Fruit fly (Drosophila melanogaster) whole organism, prepupa: ENCODE measurements around the gene Hsp83.
A peak's percentile ranks its signal among the peaks of the same experiment; 100 is the strongest.

Source experiments
- Blimp-1 ChIP-seq: fragments of 200-800 bp; sonication (Bioruptor generic); optimal IDR thresholded peaks from 3 replicates; lab custom pipeline; 2017; ENCODE audit warnings: missing biosample characterization, missing genetic modification characterization, mild to moderate bottlenecking, moderate library complexity, missing genetic modification reagents
- CG11762 ChIP-seq: fragments of 200-800 bp; sonication (Bioruptor generic); optimal IDR thresholded peaks from 3 replicates; lab custom pipeline; 2016; ENCODE audit warnings: missing biosample characterization, missing genetic modification characterization; ENCODE audit not compliant: insufficient read depth
- CG15336 ChIP-seq: fragments of 200-800 bp; sonication (Bioruptor generic); IDR thresholded peaks from 2 replicates; pipeline ENCODE4 v1.3.6; 2022; ENCODE audit warnings: missing biosample characterization, missing genetic modification characterization
- CG1621 ChIP-seq: fragments of 200-800 bp; sonication (Bioruptor generic); optimal IDR thresholded peaks from 3 replicates; lab custom pipeline; 2018; ENCODE audit warnings: missing biosample characterization, mild to moderate bottlenecking, missing genetic modification characterization
- CG3032 ChIP-seq: fragments of 200-800 bp; optimal IDR thresholded peaks from 2 replicates; lab custom pipeline; 2019; ENCODE audit warnings: missing biosample characterization, mild to moderate bottlenecking, missing genetic modification characterization, moderate library complexity
- CG31627 ChIP-seq: fragments of 200-800 bp; sonication (Bioruptor generic); optimal IDR thresholded peaks from 3 replicates; lab custom pipeline; 2016; ENCODE audit warnings: missing biosample characterization, missing genetic modification characterization
- CG34406 ChIP-seq: fragments of 200-800 bp; sonication (Bioruptor generic); optimal IDR thresholded peaks from 3 replicates; lab custom pipeline; 2016; ENCODE audit warnings: missing biosample characterization, missing genetic modification characterization
- CG3919 ChIP-seq: fragments of 200-800 bp; sonication (Bioruptor generic); optimal IDR thresholded peaks from 3 replicates; lab custom pipeline; 2016; ENCODE audit warnings: missing biosample characterization, missing genetic modification characterization
- CG4318 ChIP-seq: fragments of 200-800 bp; sonication (Bioruptor generic); optimal IDR thresholded peaks from 3 replicates; lab custom pipeline; 2017; ENCODE audit warnings: missing biosample characterization, mild to moderate bottlenecking, missing genetic modification characterization
- CG6163 ChIP-seq: fragments of 200-800 bp; sonication (Bioruptor generic); IDR thresholded peaks from 3 replicates; pipeline ENCODE4 v1.3.6; 2022; ENCODE audit warnings: missing biosample characterization, missing genetic modification characterization
- CG6276 ChIP-seq: fragments of 200-800 bp; sonication (Bioruptor generic); optimal IDR thresholded peaks from 2 replicates; lab custom pipeline; 2017; ENCODE audit warnings: missing biosample characterization, mild to moderate bottlenecking, missing genetic modification characterization
- CG6792 ChIP-seq: fragments of 200-800 bp; sonication (Bioruptor generic); optimal IDR thresholded peaks from 3 replicates; lab custom pipeline; 2016; ENCODE audit warnings: missing biosample characterization, missing genetic modification characterization
- CG6808 ChIP-seq: fragments of 200-800 bp; sonication (Bioruptor generic); optimal IDR thresholded peaks from 3 replicates; lab custom pipeline; 2017; ENCODE audit warnings: missing biosample characterization, missing genetic modification characterization, mild to moderate bottlenecking, moderate library complexity, missing genetic modification reagents
- CG7368 ChIP-seq: fragments of 200-800 bp; sonication (Bioruptor generic); optimal IDR thresholded peaks from 3 replicates; lab custom pipeline; 2016; ENCODE audit warnings: missing biosample characterization, missing genetic modification characterization
- CG8632 ChIP-seq: fragments of 200-800 bp; sonication (Bioruptor generic); optimal IDR thresholded peaks from 3 replicates; lab custom pipeline; 2016; ENCODE audit warnings: missing biosample characterization, missing genetic modification characterization
- CG9139 ChIP-seq: fragments of 200-800 bp; sonication (Bioruptor generic); optimal IDR thresholded peaks from 3 replicates; lab custom pipeline; 2017; ENCODE audit warnings: missing biosample characterization, mild to moderate bottlenecking, missing genetic modification characterization
- Eip75B ChIP-seq: fragments of 200-800 bp; sonication (Bioruptor generic); optimal IDR thresholded peaks from 3 replicates; lab custom pipeline; 2016; ENCODE audit warnings: missing biosample characterization, missing genetic modification characterization
- Eip78C ChIP-seq: fragments of 200-800 bp; sonication (Bioruptor generic); peaks from one replicate; lab custom pipeline; 2016; ENCODE audit warnings: missing biosample characterization, missing genetic modification characterization
- Eip93F ChIP-seq: fragments of 200-800 bp; sonication (Bioruptor generic); optimal IDR thresholded peaks from 2 replicates; lab custom pipeline; 2016; ENCODE audit warnings: missing biosample characterization, mild to moderate bottlenecking, missing genetic modification characterization
- Ets21C ChIP-seq: fragments of 200-800 bp; sonication (Bioruptor generic); optimal IDR thresholded peaks from 3 replicates; lab custom pipeline; 2016; ENCODE audit warnings: missing biosample characterization, missing genetic modification characterization
- Ets96B ChIP-seq: fragments of 200-800 bp; optimal IDR thresholded peaks from 2 replicates; lab custom pipeline; 2019; ENCODE audit warnings: missing biosample characterization, mild to moderate bottlenecking, missing genetic modification characterization, moderate library complexity
- Hr38 ChIP-seq: sonication (Bioruptor generic); optimal IDR thresholded peaks from 2 replicates; lab custom pipeline; 2016; ENCODE audit warnings: missing biosample characterization, missing genetic modification characterization
- Hr4 ChIP-seq: fragments of 200-800 bp; sonication (Bioruptor generic); optimal IDR thresholded peaks from 3 replicates; lab custom pipeline; 2016; ENCODE audit warnings: missing biosample characterization, missing genetic modification characterization
- Lpt ChIP-seq: fragments of 200-800 bp; sonication (Bioruptor generic); optimal IDR thresholded peaks from 3 replicates; lab custom pipeline; 2016; ENCODE audit warnings: missing biosample characterization, missing genetic modification characterization
- Met ChIP-seq: fragments of 200-800 bp; sonication (Bioruptor generic); optimal IDR thresholded peaks from 3 replicates; lab custom pipeline; 2016; ENCODE audit warnings: missing biosample characterization, missing genetic modification characterization
- OdsH ChIP-seq: fragments of 200-800 bp; sonication (Bioruptor generic); optimal IDR thresholded peaks from 3 replicates; lab custom pipeline; 2016; ENCODE audit warnings: missing biosample characterization, missing genetic modification characterization
- Smox ChIP-seq: fragments of 200-800 bp; sonication (Bioruptor generic); optimal IDR thresholded peaks from 3 replicates; lab custom pipeline; 2016; ENCODE audit warnings: missing biosample characterization, missing genetic modification characterization
- Sox14 ChIP-seq: fragments of 200-800 bp; sonication (Bioruptor generic); optimal IDR thresholded peaks from 3 replicates; lab custom pipeline; 2016; ENCODE audit warnings: missing biosample characterization, missing genetic modification characterization
- cyc ChIP-seq: fragments of 200-800 bp; sonication (Bioruptor generic); optimal IDR thresholded peaks from 3 replicates; lab custom pipeline; 2016; ENCODE audit warnings: missing biosample characterization, missing genetic modification characterization
- dac ChIP-seq: fragments of 200-800 bp; sonication (Bioruptor generic); optimal IDR thresholded peaks from 2 replicates; lab custom pipeline; 2017; ENCODE audit warnings: missing biosample characterization, mild to moderate bottlenecking, missing genetic modification characterization
- dsx ChIP-seq: fragments of 200-800 bp; optimal IDR thresholded peaks from 3 replicates; lab custom pipeline; 2019; ENCODE audit warnings: missing biosample characterization, mild to moderate bottlenecking, missing genetic modification characterization, moderate library complexity; ENCODE audit not compliant: poor library complexity, severe bottlenecking
- esn ChIP-seq: fragments of 200-800 bp; sonication (Bioruptor generic); optimal IDR thresholded peaks from 2 replicates; lab custom pipeline; 2016; ENCODE audit warnings: missing biosample characterization, mild to moderate bottlenecking, missing genetic modification characterization, moderate library complexity
- fd59A ChIP-seq: fragments of 200-800 bp; sonication (Bioruptor generic); optimal IDR thresholded peaks from 2 replicates; lab custom pipeline; 2017; ENCODE audit warnings: missing biosample characterization, mild to moderate bottlenecking, missing genetic modification characterization, missing genetic modification reagents
- lz ChIP-seq: fragments of 200-800 bp; sonication (Bioruptor generic); optimal IDR thresholded peaks from 3 replicates; lab custom pipeline; 2016; ENCODE audit warnings: missing biosample characterization, missing genetic modification characterization
- spab ChIP-seq: fragments of 200-800 bp; sonication (Bioruptor generic); optimal IDR thresholded peaks from 2 replicates; lab custom pipeline; 2017; ENCODE audit warnings: missing biosample characterization, mild to moderate bottlenecking, missing genetic modification characterization, missing genetic modification reagents
- ss ChIP-seq, 2 experiments: fragments of 200-800 bp; sonication (Bioruptor generic); optimal IDR thresholded peaks; 2 replicates in 1 of 2; 3 replicates in 1 of 2; lab custom pipeline; 2017 to 2018; ENCODE audit warnings: mild to moderate bottlenecking in 2 of 2, missing biosample characterization in 2 of 2, missing genetic modification characterization in 2 of 2, moderate library complexity in 1 of 2
- svp ChIP-seq: fragments of 200-800 bp; sonication (Bioruptor generic); peaks from one replicate; lab custom pipeline; 2016; ENCODE audit warnings: missing biosample characterization, missing genetic modification characterization
- topi ChIP-seq: fragments of 200-800 bp; sonication (Bioruptor generic); optimal IDR thresholded peaks from 3 replicates; lab custom pipeline; 2016; ENCODE audit warnings: missing biosample characterization, missing genetic modification characterization
- vri ChIP-seq: fragments of 200-800 bp; sonication (Bioruptor generic); optimal IDR thresholded peaks from 3 replicates; lab custom pipeline; 2016; ENCODE audit warnings: missing biosample characterization, mild to moderate bottlenecking, missing genetic modification characterization

Gene Hsp83

DNA sequence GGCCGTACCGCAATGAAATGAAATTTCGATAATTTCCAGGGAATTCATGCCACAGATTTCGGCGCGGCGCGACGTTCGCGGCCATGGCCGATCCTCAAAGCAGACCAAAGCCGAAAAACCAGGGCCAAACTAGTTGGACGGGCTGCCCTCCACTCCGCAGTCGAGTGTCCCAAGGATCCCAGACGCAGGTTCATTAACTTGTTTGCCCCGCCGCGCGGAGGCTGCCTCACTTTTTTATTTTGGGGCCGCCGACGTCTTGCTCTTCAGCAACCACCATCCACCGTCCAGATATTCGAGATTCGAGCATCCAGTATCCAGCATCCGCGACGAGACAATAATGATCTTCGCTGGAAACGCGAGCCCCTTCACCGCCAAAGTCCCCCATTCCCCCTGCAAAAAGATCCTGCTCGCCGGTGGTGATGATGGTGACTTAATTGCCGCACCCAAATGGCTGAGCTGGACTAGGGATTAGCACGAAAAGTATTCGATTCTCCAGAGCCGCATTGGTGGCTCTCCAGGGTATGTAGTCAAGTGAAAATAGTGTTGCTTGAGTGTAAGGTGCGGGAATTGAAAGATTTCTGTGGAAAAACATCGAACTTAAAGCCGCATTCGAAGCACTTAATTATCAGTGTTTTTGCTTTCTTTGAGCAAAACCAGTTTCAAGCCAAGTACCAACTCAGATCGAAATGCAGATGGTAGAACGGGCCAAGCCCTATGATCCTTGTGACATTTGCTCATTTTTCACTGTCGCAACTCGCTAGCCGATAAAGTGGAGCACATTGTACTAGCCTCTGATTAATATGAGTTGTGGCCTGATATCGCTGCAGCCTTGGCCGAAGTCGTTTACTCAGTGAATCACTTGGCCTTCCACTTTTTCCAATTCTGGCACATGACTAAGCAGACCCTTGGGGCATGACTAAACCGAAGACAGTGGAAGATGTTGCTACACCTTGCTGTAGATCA is 49.6 kb downstream of the Hsp83 start (continued):
- TF ChIP-seq Ets96B (tag; lab: Kevin White, UChicago) (no peak), OdsH (GFP tag; lab: Kevin White, UChicago) (peak; percentile 32), CG15336 (no peak), Met (GFP tag; lab: Kevin White, UChicago) (no peak), fd59A (peak; percentile 18), CG7368 (GFP tag; lab: Kevin White, UChicago) (no peak), lz (GFP tag; lab: Kevin White, UChicago) (peak; percentile 36), ss (GFP tag; optimal IDR thresholded peaks at IDR 0.05; lab: Kevin White, UChicago) (peak; percentile 39 to 77), Smox (peak; percentile 0), CG6276 (peak; percentile 6), spab (GFP tag; lab: Kevin White, UChicago) (no peak), dac (GFP tag; lab: Kevin White, UChicago) (no peak), CG1621 (tag; lab: Kevin White, UChicago) (no peak), Hr38 (GFP tag; lab: Kevin White, UChicago) (no peak), Lpt (GFP tag; lab: Kevin White, UChicago) (peak; percentile 20), Blimp-1 (GFP tag; lab: Kevin White, UChicago) (peak; percentile 42), svp (GFP tag; lab: Kevin White, UChicago) (peak; percentile 85), Eip78C (GFP tag; lab: Kevin White, UChicago) (peak; percentile 86), Eip75B (GFP tag; lab: Kevin White, UChicago) (peak; percentile 11), CG6808 (GFP tag; lab: Kevin White, UChicago) (peak; percentile 32), Ets21C (GFP tag; lab: Kevin White, UChicago) (no peak), CG3919 (GFP tag; lab: Kevin White, UChicago) (no peak), Sox14 (GFP tag; lab: Kevin White, UChicago) (peak; percentile 4), vri (GFP tag; lab: Kevin White, UChicago) (no peak)
- TF ChIP-seq, all 60 proteins: peak for 25

DNA sequence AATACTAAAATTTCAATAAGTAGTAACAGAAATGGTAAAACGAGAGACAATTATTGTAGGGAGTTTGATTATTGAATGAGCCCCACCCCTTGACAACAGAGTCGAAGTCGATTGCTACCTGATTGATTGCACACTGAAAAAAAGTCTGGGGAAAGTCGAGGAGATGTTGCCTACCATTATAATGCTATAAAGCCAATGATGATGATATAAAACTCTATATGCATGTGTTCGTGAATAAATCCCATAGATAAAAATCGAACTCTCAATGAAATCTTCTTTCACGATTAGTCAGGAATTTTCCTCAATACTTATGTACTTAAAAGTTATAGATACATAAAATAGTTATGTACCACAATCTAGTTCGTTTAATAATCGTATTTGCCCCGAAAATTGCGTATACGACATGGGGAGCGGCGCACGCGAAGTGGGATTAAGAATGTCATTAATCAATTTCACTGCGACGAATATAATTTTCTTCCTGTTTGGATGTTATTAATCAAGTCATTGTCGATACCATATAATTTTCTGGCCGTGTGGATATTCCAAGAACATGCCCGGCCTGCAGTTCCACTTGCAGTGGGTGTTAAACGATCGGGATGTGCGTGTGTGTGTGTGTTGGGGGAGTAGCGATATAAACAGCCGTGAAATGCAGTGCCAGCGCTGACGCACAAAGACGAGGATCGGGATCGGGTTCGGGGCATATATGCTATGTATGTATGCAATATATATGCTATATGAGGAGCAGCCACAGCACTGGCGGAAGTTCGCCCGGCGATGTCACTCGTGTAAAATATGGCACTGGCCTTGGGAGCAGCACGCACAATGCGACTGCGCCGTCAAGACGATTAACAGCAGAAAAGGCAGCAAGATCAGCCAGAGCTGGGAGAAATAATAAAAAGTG is 51.7 kb downstream of the Hsp83 start, which contains the start of gene CG12078:
CG12078 (minus strand) TSS at position 51 of the 901 bp plus-strand sequence.
- TF ChIP-seq topi (GFP tag; lab: Kevin White, UChicago): peak; percentile 41
- TF ChIP-seq Eip78C (GFP tag; lab: Kevin White, UChicago): peak; percentile 74
- TF ChIP-seq CG6792 (GFP tag; lab: Kevin White, UChicago): no peak
- no peak for TF ChIP-seq CG3919 (GFP tag; lab: Kevin White, UChicago)
- TF ChIP-seq Hr4 (GFP tag; lab: Kevin White, UChicago): no peak
- no peak for TF ChIP-seq CG34406 (GFP tag; lab: Kevin White, UChicago)
- 0 out of 3 replicates have a peak, but pooled peaks have one; percentile 32 for TF ChIP-seq CG6163 (GFP tag; lab: Robert Waterston, UW)
- peak; percentile 3 for TF ChIP-seq CG31627 (GFP tag; lab: Kevin White, UChicago)
- peak; percentile 23 for TF ChIP-seq Smox
- no peak for TF ChIP-seq OdsH (GFP tag; lab: Kevin White, UChicago)
- no peak for TF ChIP-seq Lpt (GFP tag; lab: Kevin White, UChicago)
- peak; percentile 65 for TF ChIP-seq svp (GFP tag; lab: Kevin White, UChicago)
- no peak for TF ChIP-seq dsx (GFP tag; lab: Kevin White, UChicago)
- peak; percentile 13 for TF ChIP-seq fd59A
- no peak for TF ChIP-seq CG1621 (tag; lab: Kevin White, UChicago)
- TF ChIP-seq dac (GFP tag; lab: Kevin White, UChicago): no peak
- no peak for TF ChIP-seq CG4318 (GFP tag; lab: Kevin White, UChicago)
- TF ChIP-seq CG3032 (tag; lab: Kevin White, UChicago): peak; percentile 13
- TF ChIP-seq CG6276: no peak
- TF ChIP-seq Eip75B (GFP tag; lab: Kevin White, UChicago): no peak
- TF ChIP-seq Eip93F (GFP tag; lab: Kevin White, UChicago): no peak
- peak; percentile 9 for TF ChIP-seq lz (GFP tag; lab: Kevin White, UChicago)
- no peak for TF ChIP-seq spab (GFP tag; lab: Kevin White, UChicago)
- TF ChIP-seq cyc: peak; percentile 28
- TF ChIP-seq Met (GFP tag; lab: Kevin White, UChicago): peak; percentile 37
- no peak for TF ChIP-seq CG11762
- no peak for TF ChIP-seq CG9139 (GFP tag; lab: Kevin White, UChicago)
- peak; percentile 46 for TF ChIP-seq esn
- TF ChIP-seq CG8632 (GFP tag; lab: Kevin White, UChicago): no peak
